Fruit fly (Drosophila melanogaster) whole organism, embryonic: ENCODE data around the gene nudE.

Experiments used
- Bdp1 ChIP-seq: fragments of 200-800 bp; sonication (Bioruptor generic); optimal IDR thresholded peaks from 3 replicates; lab custom pipeline; 2016; ENCODE audit warnings: missing biosample characterization, missing genetic modification characterization
- Blimp-1 ChIP-seq: fragments of 200-800 bp; sonication (Bioruptor generic); optimal IDR thresholded peaks from 3 replicates; lab custom pipeline; 2018; ENCODE audit warnings: missing biosample characterization, missing genetic modification characterization, mild to moderate bottlenecking, moderate library complexity, missing genetic modification reagents
- CG10462 ChIP-seq: fragments of 200-800 bp; sonication (Bioruptor generic); optimal IDR thresholded peaks from 2 replicates; lab custom pipeline; 2016; ENCODE audit warnings: missing biosample characterization, missing genetic modification characterization
- CG11247 ChIP-seq: fragments of 200-800 bp; sonication (Bioruptor generic); IDR thresholded peaks from 2 replicates; pipeline ENCODE4 v1.3.6; 2022; ENCODE audit warnings: missing biosample characterization, missing genetic modification characterization
- CG12942 ChIP-seq: fragments of 200-800 bp; sonication (Bioruptor generic); optimal IDR thresholded peaks from 3 replicates; lab custom pipeline; 2016; ENCODE audit warnings: missing biosample characterization, missing genetic modification characterization
- CG15011 ChIP-seq: fragments of 200-800 bp; sonication (Bioruptor generic); optimal IDR thresholded peaks from 3 replicates; lab custom pipeline; 2018; ENCODE audit warnings: missing biosample characterization, mild to moderate bottlenecking, missing genetic modification characterization
- CG15696 ChIP-seq: fragments of 200-800 bp; sonication (Bioruptor generic); optimal IDR thresholded peaks from 2 replicates; lab custom pipeline; 2019; ENCODE audit warnings: missing biosample characterization, mild to moderate bottlenecking, missing genetic modification characterization, moderate library complexity
- CG1603 ChIP-seq: fragments of 200-800 bp; sonication (Bioruptor generic); optimal IDR thresholded peaks from 2 replicates; lab custom pipeline; 2019; ENCODE audit warnings: missing biosample characterization, mild to moderate bottlenecking, missing genetic modification characterization, moderate library complexity
- CG16863 ChIP-seq: fragments of 200-800 bp; sonication (Bioruptor generic); optimal IDR thresholded peaks from 3 replicates; lab custom pipeline; 2016; ENCODE audit warnings: missing biosample characterization, missing genetic modification characterization
- CG17385 ChIP-seq: fragments of 200-800 bp; sonication (Bioruptor generic); optimal IDR thresholded peaks from 3 replicates; lab custom pipeline; 2018; ENCODE audit warnings: missing biosample characterization, mild to moderate bottlenecking, missing genetic modification characterization
- CG31224 ChIP-seq: fragments of 200-800 bp; sonication (Bioruptor generic); IDR thresholded peaks from 2 replicates; pipeline ENCODE4 v1.3.6; 2022; ENCODE audit warnings: missing biosample characterization, missing genetic modification characterization
- CG4404 ChIP-seq: fragments of 200-800 bp; sonication (Bioruptor generic); IDR thresholded peaks from 2 replicates; pipeline ENCODE4 v1.3.6; 2022; ENCODE audit warnings: missing biosample characterization, missing genetic modification characterization
- CG4424 ChIP-seq: fragments of 200-800 bp; sonication (Bioruptor generic); optimal IDR thresholded peaks from 3 replicates; lab custom pipeline; 2016; ENCODE audit warnings: missing biosample characterization, missing genetic modification characterization
- CG6254 ChIP-seq: fragments of 200-800 bp; sonication (Bioruptor generic); optimal IDR thresholded peaks from 3 replicates; lab custom pipeline; 2017; ENCODE audit warnings: mild to moderate bottlenecking, missing biosample characterization, missing genetic modification reagents, missing genetic modification characterization
- CG6854 ChIP-seq: fragments of 200-800 bp; sonication (Bioruptor generic); optimal IDR thresholded peaks from 3 replicates; lab custom pipeline; 2017; ENCODE audit warnings: missing biosample characterization, mild to moderate bottlenecking, missing genetic modification characterization
- CG7556 ChIP-seq: fragments of 200-800 bp; sonication (Bioruptor generic); optimal IDR thresholded peaks from 2 replicates; lab custom pipeline; 2017; ENCODE audit warnings: missing biosample characterization, mild to moderate bottlenecking, missing genetic modification characterization
- D19A ChIP-seq: fragments of 200-800 bp; optimal IDR thresholded peaks from 3 replicates; lab custom pipeline; 2019; ENCODE audit warnings: missing biosample characterization, mild to moderate bottlenecking, missing genetic modification characterization, moderate library complexity
- Deaf1 ChIP-seq: fragments of 200-800 bp; optimal IDR thresholded peaks from 3 replicates; lab custom pipeline; 2019; ENCODE audit warnings: missing biosample characterization, mild to moderate bottlenecking, missing genetic modification characterization, moderate library complexity
- Doc2 ChIP-seq: fragments of 200-800 bp; sonication (Bioruptor generic); IDR thresholded peaks from 2 replicates; pipeline ENCODE4 v1.3.6; 2022; ENCODE audit warnings: missing biosample characterization, missing genetic modification characterization
- Dref ChIP-seq: fragments of 200-800 bp; sonication (Bioruptor generic); IDR thresholded peaks from 2 replicates; pipeline ENCODE4 v1.3.6; 2022; ENCODE audit warnings: missing biosample characterization, missing genetic modification characterization
- Fer3 ChIP-seq: fragments of 200-800 bp; sonication (Bioruptor generic); optimal IDR thresholded peaks from 2 replicates; lab custom pipeline; 2018; ENCODE audit warnings: missing biosample characterization, mild to moderate bottlenecking, missing genetic modification characterization, moderate library complexity
- Gsc ChIP-seq: fragments of 200-800 bp; sonication (Bioruptor generic); IDR thresholded peaks from 2 replicates; pipeline ENCODE4 v1.3.6; 2022; ENCODE audit warnings: missing biosample characterization, missing genetic modification characterization
- HLH4C ChIP-seq: fragments of 200-800 bp; sonication (Bioruptor generic); IDR thresholded peaks from 3 replicates; pipeline ENCODE4 v1.3.6; 2022; ENCODE audit warnings: missing biosample characterization, missing genetic modification characterization; ENCODE audit not compliant: partially characterized antibody
- Hand ChIP-seq: fragments of 200-800 bp; sonication (Bioruptor generic); optimal IDR thresholded peaks from 2 replicates; lab custom pipeline; 2017; ENCODE audit warnings: mild to moderate bottlenecking, missing biosample characterization, missing genetic modification reagents, missing genetic modification characterization
- Nf-YA ChIP-seq: fragments of 200-800 bp; sonication (Bioruptor generic); IDR thresholded peaks from 2 replicates; pipeline ENCODE4 v1.3.6; 2022; ENCODE audit warnings: missing biosample characterization, missing genetic modification characterization
- Nf-YC ChIP-seq: fragments of 200-800 bp; optimal IDR thresholded peaks from 3 replicates; lab custom pipeline; 2019; ENCODE audit warnings: missing biosample characterization, mild to moderate bottlenecking, missing genetic modification characterization, moderate library complexity
- TFAM ChIP-seq: fragments of 200-800 bp; sonication (Bioruptor generic); optimal IDR thresholded peaks from 2 replicates; lab custom pipeline; 2017; ENCODE audit warnings: missing biosample characterization, missing genetic modification characterization, inconsistent platforms
- abd-A ChIP-seq: fragments of 200-800 bp; sonication (Bioruptor generic); optimal IDR thresholded peaks from 3 replicates; lab custom pipeline; 2019; ENCODE audit warnings: missing biosample characterization, mild to moderate bottlenecking, missing genetic modification characterization, moderate library complexity
- al ChIP-seq: fragments of 200-800 bp; sonication (Bioruptor generic); IDR thresholded peaks from 2 replicates; pipeline ENCODE4 v1.3.6; 2022; ENCODE audit warnings: missing biosample characterization, missing genetic modification characterization
- bbx ChIP-seq: fragments of 200-800 bp; sonication (Bioruptor generic); IDR thresholded peaks from 2 replicates; pipeline ENCODE4 v1.3.6; 2022; ENCODE audit warnings: missing biosample characterization, missing genetic modification characterization; ENCODE audit not compliant: partially characterized antibody
- chm ChIP-seq: fragments of 200-800 bp; sonication (Bioruptor generic); IDR thresholded peaks from 2 replicates; pipeline ENCODE4 v1.3.6; 2022; ENCODE audit warnings: missing biosample characterization, missing genetic modification characterization
- exex ChIP-seq: fragments of 200-800 bp; sonication (Bioruptor generic); optimal IDR thresholded peaks from 4 replicates; lab custom pipeline; 2018; ENCODE audit warnings: missing biosample characterization, mild to moderate bottlenecking, missing genetic modification characterization, moderate library complexity
- ftz-f1 ChIP-seq: fragments of 200-800 bp; sonication (Bioruptor generic); optimal IDR thresholded peaks from 2 replicates; lab custom pipeline; 2016; ENCODE audit warnings: missing biosample characterization, missing genetic modification characterization
- gcm2 ChIP-seq: fragments of 200-800 bp; sonication (Bioruptor generic); optimal IDR thresholded peaks from 2 replicates; lab custom pipeline; 2016; ENCODE audit warnings: missing biosample characterization, missing genetic modification characterization
- gem ChIP-seq: fragments of 200-800 bp; sonication (Bioruptor generic); optimal IDR thresholded peaks from 2 replicates; lab custom pipeline; 2019; ENCODE audit warnings: missing biosample characterization, mild to moderate bottlenecking, missing genetic modification characterization, moderate library complexity
- gsb-n ChIP-seq: fragments of 200-800 bp; sonication (Bioruptor generic); optimal IDR thresholded peaks from 3 replicates; lab custom pipeline; 2018; ENCODE audit warnings: missing biosample characterization, mild to moderate bottlenecking, missing genetic modification characterization
- gt ChIP-seq: fragments of 200-800 bp; sonication (Bioruptor generic); IDR thresholded peaks from 2 replicates; pipeline ENCODE4 v1.3.6; 2022; ENCODE audit warnings: missing biosample characterization, missing genetic modification characterization
- jing ChIP-seq: fragments of 200-800 bp; sonication (Bioruptor generic); optimal IDR thresholded peaks from 2 replicates; lab custom pipeline; 2018; ENCODE audit warnings: missing biosample characterization, mild to moderate bottlenecking, missing genetic modification characterization
- mirr ChIP-seq: fragments of 200-800 bp; sonication (Bioruptor generic); optimal IDR thresholded peaks from 3 replicates; lab custom pipeline; 2018; ENCODE audit warnings: missing biosample characterization, mild to moderate bottlenecking, missing genetic modification characterization
- pros ChIP-seq: fragments of 200-800 bp; sonication (Bioruptor generic); optimal IDR thresholded peaks from 3 replicates; lab custom pipeline; 2019; ENCODE audit warnings: missing biosample characterization, mild to moderate bottlenecking, missing genetic modification characterization, moderate library complexity
- pzg ChIP-seq: fragments of 200-800 bp; sonication (Bioruptor generic); optimal IDR thresholded peaks from 3 replicates; lab custom pipeline; 2018; ENCODE audit warnings: missing biosample characterization, mild to moderate bottlenecking, missing genetic modification characterization, moderate library complexity
- ranshi ChIP-seq: fragments of 200-800 bp; sonication (Bioruptor generic); IDR thresholded peaks from 2 replicates; pipeline ENCODE4 v1.3.6; 2022; ENCODE audit warnings: missing biosample characterization, missing genetic modification characterization
- repo ChIP-seq: fragments of 200-800 bp; sonication (Bioruptor generic); optimal IDR thresholded peaks from 2 replicates; lab custom pipeline; 2016; ENCODE audit warnings: missing biosample characterization, missing genetic modification characterization
- slbo ChIP-seq: fragments of 200-800 bp; sonication (Bioruptor generic); IDR thresholded peaks from 2 replicates; pipeline ENCODE4 v1.3.6; 2022; ENCODE audit warnings: missing biosample characterization, missing genetic modification characterization
- slou ChIP-seq: fragments of 200-800 bp; sonication (Bioruptor generic); optimal IDR thresholded peaks from 3 replicates; lab custom pipeline; 2016; ENCODE audit warnings: missing biosample characterization, missing genetic modification characterization
- sr ChIP-seq: fragments of 200-800 bp; sonication (Bioruptor generic); IDR thresholded peaks from 3 replicates; pipeline ENCODE4 v1.3.6; 2022; ENCODE audit warnings: missing biosample characterization, missing genetic modification characterization
- tll ChIP-seq, 2 experiments: fragments of 200-800 bp in 1 of 2; fragments of >200 bp in 1 of 2; sonication (Bioruptor generic) in 1 of 2; optimal IDR thresholded peaks; 2 replicates each; lab custom pipeline; 2017 to 2019; ENCODE audit warnings: missing biosample characterization in 2 of 2, missing genetic modification characterization in 2 of 2, mild to moderate bottlenecking in 1 of 2, moderate library complexity in 1 of 2
- toy ChIP-seq: fragments of 200-800 bp; sonication (Bioruptor generic); IDR thresholded peaks from 2 replicates; pipeline ENCODE4 v1.3.6; 2022; ENCODE audit warnings: missing biosample characterization, missing genetic modification characterization
- trem ChIP-seq: fragments of 200-800 bp; optimal IDR thresholded peaks from 3 replicates; lab custom pipeline; 2019; ENCODE audit warnings: missing biosample characterization, mild to moderate bottlenecking, missing genetic modification characterization, moderate library complexity
- tx ChIP-seq: fragments of 200-800 bp; sonication (Bioruptor generic); optimal IDR thresholded peaks from 2 replicates; lab custom pipeline; 2016; ENCODE audit warnings: missing biosample characterization, missing genetic modification characterization
- vvl ChIP-seq: fragments of 200-800 bp; sonication (Bioruptor generic); IDR thresholded peaks from 2 replicates; pipeline ENCODE4 v1.3.6; 2022; ENCODE audit warnings: missing biosample characterization, missing genetic modification characterization
- wor ChIP-seq: fragments of 200-800 bp; sonication (Bioruptor generic); IDR thresholded peaks from 2 replicates; pipeline ENCODE4 v1.3.6; 2022; ENCODE audit warnings: missing biosample characterization, missing genetic modification characterization

Gene nudE

DNA sequence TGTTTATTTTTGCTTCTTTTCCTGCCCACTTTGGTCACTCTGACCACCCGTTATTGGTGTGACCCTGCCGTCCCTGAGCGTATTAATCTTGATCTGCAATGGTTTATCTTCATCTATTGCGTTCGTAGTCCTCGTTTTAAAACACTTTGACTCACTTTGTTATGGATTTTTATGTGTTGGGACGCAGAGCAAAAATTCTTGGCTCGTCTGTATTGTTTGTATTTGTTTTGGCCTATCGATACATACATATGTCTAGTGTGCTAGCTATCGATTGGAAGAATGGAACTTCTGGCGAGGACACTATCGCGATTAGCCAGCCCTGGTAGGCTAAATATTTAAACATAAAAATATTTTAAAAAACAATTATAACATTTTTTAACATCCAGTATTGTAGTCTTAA, 39.4 kb upstream of the nudE start, which contains the start of gene CG10809 (continued):
- TF ChIP-seq CG17385 (GFP tag; lab: Kevin White, UChicago), result peak; percentile 6
- no peak for TF ChIP-seq Blimp-1 (GFP tag; lab: Kevin White, UChicago)
- peak; percentile 50 for TF ChIP-seq Nf-YC (tag; lab: Kevin White, UChicago)
- peak; percentile 45 for TF ChIP-seq CG4424 (GFP tag; lab: Kevin White, UChicago)
- TF ChIP-seq CG16863 (GFP tag; lab: Kevin White, UChicago), result no peak
- no peak for TF ChIP-seq TFAM (GFP tag; lab: Kevin White, UChicago)
- TF ChIP-seq CG6254, result no peak
- TF ChIP-seq CG6854 (GFP tag; lab: Kevin White, UChicago), result no peak
- TF ChIP-seq tx (GFP tag; lab: Kevin White, UChicago), result no peak
- TF ChIP-seq Bdp1 (GFP tag; lab: Kevin White, UChicago), result no peak
- TF ChIP-seq ranshi (GFP tag; lab: Robert Waterston, UW), result no peak
- no peak for TF ChIP-seq CG31224
- no peak for TF ChIP-seq wor
- TF ChIP-seq CG15696 (tag; lab: Kevin White, UChicago), result peak; percentile 42
- no peak for TF ChIP-seq CG7556 (GFP tag; lab: Kevin White, UChicago)
- peak; percentile 8 for TF ChIP-seq exex (tag; lab: Kevin White, UChicago)
- peak; percentile 68 for TF ChIP-seq CG1603 (tag; lab: Kevin White, UChicago)
- peak; percentile 89 for TF ChIP-seq HLH4C
- TF ChIP-seq Deaf1 (tag; lab: Kevin White, UChicago), result no peak
- TF ChIP-seq Dref (GFP tag; lab: Robert Waterston, UW), result peak; percentile 91
- no peak for TF ChIP-seq gcm2 (GFP tag; lab: Kevin White, UChicago)
- no peak for TF ChIP-seq gsb-n (tag; lab: Kevin White, UChicago)
- peak; percentile 33 for TF ChIP-seq Fer3 (tag; lab: Kevin White, UChicago)
- TF ChIP-seq pros (GFP tag; lab: Kevin White, UChicago), result no peak
- no peak for TF ChIP-seq chm (GFP tag; lab: Robert Waterston, UW)
- no peak for TF ChIP-seq gt (GFP tag; lab: Robert Waterston, UW)
- no peak for TF ChIP-seq Hand (GFP tag; lab: Kevin White, UChicago)
- TF ChIP-seq abd-A (tag; lab: Kevin White, UChicago), result no peak
- TF ChIP-seq gem (tag; lab: Kevin White, UChicago), result no peak
- TF ChIP-seq trem (tag; lab: Kevin White, UChicago), result peak; percentile 80
- no peak for TF ChIP-seq toy (GFP tag; lab: Robert Waterston, UW)
- no peak for TF ChIP-seq vvl (GFP tag; lab: Robert Waterston, UW)
- peak; percentile 23 for TF ChIP-seq CG12942 (GFP tag; lab: Kevin White, UChicago)
- peak; percentile 52; the same call in 1 of the 2 replicates for TF ChIP-seq slbo
- no peak for TF ChIP-seq CG4404 (GFP tag; lab: Robert Waterston, UW)
- TF ChIP-seq Gsc (GFP tag; lab: Robert Waterston, UW), result no peak
- TF ChIP-seq sr (GFP tag; lab: Robert Waterston, UW), result no peak
- TF ChIP-seq mirr, result no peak
- TF ChIP-seq ftz-f1, result no peak
- peak; percentile 92 for TF ChIP-seq bbx (GFP tag; lab: Robert Waterston, UW)
- TF ChIP-seq Nf-YA (GFP tag; lab: Robert Waterston, UW), result no peak
- TF ChIP-seq tll (GFP tag; optimal IDR thresholded peaks at IDR 0.05; lab: Kevin White, UChicago), result no peak
- peak; percentile 49 for TF ChIP-seq al (GFP tag; lab: Robert Waterston, UW)
- no peak for TF ChIP-seq jing (GFP tag; lab: Kevin White, UChicago)
- no peak for TF ChIP-seq D19A (tag; lab: Kevin White, UChicago)
- TF ChIP-seq Doc2, result no peak
- TF ChIP-seq CG11247 (GFP tag; lab: Robert Waterston, UW), result no peak
- no peak for TF ChIP-seq CG15011 (GFP tag; lab: Kevin White, UChicago)
- TF ChIP-seq pzg (GFP tag; lab: Kevin White, UChicago), result peak; percentile 85
- no peak for TF ChIP-seq CG10462
- no peak for TF ChIP-seq repo (GFP tag; lab: Kevin White, UChicago)
- peak; percentile 8 for TF ChIP-seq slou (GFP tag; lab: Kevin White, UChicago)
